Fruit fly (Drosophila melanogaster) whole organism, prepupa: ENCODE data around the gene aqz.

Experiments
- CG1621 ChIP-seq: fragments of 200-800 bp; sonication (Bioruptor generic); optimal IDR thresholded peaks from 3 replicates; lab custom pipeline; 2018; ENCODE audit warnings: missing biosample characterization, mild to moderate bottlenecking, missing genetic modification characterization
- CG7368 ChIP-seq: fragments of 200-800 bp; sonication (Bioruptor generic); optimal IDR thresholded peaks from 3 replicates; lab custom pipeline; 2016; ENCODE audit warnings: missing biosample characterization, missing genetic modification characterization
- achi ChIP-seq: fragments of 200-800 bp; sonication (Bioruptor generic); optimal IDR thresholded peaks from 3 replicates; lab custom pipeline; 2016; ENCODE audit warnings: missing biosample characterization, missing genetic modification characterization

DNA sequence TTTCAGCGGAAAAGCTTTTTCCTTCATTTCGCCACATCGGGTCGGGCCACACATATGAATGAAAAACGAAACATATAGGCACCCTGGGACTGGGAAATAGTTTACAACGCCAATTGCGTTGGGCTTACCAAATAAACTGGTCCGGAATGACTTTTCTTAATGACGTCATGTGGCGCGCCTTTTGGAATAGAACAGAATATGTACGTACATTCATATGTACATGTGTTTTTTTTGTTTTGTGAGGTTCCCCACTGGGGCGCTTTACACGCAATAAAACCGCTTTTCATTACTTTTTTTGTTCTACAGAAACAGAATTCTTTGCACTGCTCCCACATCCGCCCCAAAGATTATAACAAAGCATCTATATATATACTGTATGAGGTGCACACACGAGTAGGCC is 22.1 kb downstream of the aqz start:
- TF ChIP-seq CG1621 (tag; lab: Kevin White, UChicago) (no peak), CG7368 (GFP tag; lab: Kevin White, UChicago) (no peak), achi (no peak)
